Worm (Caenorhabditis elegans) whole organism, young adult: ENCODE results near the gene F59B10.5.

Source experiments
- B0035.1 ChIP-seq: sonication (generic microtip); optimal IDR thresholded peaks from 2 replicates; lab custom pipeline; 2016; ENCODE audit warnings: missing genetic modification characterization, mild to moderate bottlenecking, missing compliant biosample characterization, missing genotype, missing genetic modification reagents
- B0261.1 ChIP-seq: sonication (generic microtip); optimal IDR thresholded peaks from 2 replicates; lab custom pipeline; 2016; ENCODE audit warnings: mild to moderate bottlenecking, missing genetic modification characterization, moderate library complexity, missing compliant biosample characterization
- C06A6.2 ChIP-seq: fragments of 200-800 bp; sonication (Bioruptor generic); conservative IDR thresholded peaks from 2 replicates; pipeline ENCODE4 v1.3.6; 2022; ENCODE audit warnings: missing genetic modification characterization, missing compliant biosample characterization
- F23B12.7 ChIP-seq: sonication (generic microtip); optimal IDR thresholded peaks from 2 replicates; lab custom pipeline; 2017; ENCODE audit warnings: missing genetic modification characterization, mild to moderate bottlenecking, missing compliant biosample characterization, antibody characterized with exemption, moderate library complexity; ENCODE audit not compliant: insufficient read depth
- F33H1.4 ChIP-seq: fragments of 200-800 bp; sonication (Bioruptor generic); IDR thresholded peaks from 2 replicates; pipeline ENCODE4 v1.3.6; 2022; ENCODE audit warnings: missing genetic modification reagents, missing genetic modification characterization, missing compliant biosample characterization
- F52B5.7 ChIP-seq: sonication (generic microtip); optimal IDR thresholded peaks from 2 replicates; lab custom pipeline; 2016; ENCODE audit warnings: mild to moderate bottlenecking, missing genetic modification characterization, missing compliant biosample characterization
- K11D2.4 ChIP-seq: fragments of 200-800 bp; sonication (Bioruptor generic); IDR thresholded peaks from 2 replicates; pipeline ENCODE4 v1.3.6; 2022; ENCODE audit warnings: missing genetic modification reagents, missing genetic modification characterization, missing compliant biosample characterization
- T07F8.4 ChIP-seq: sonication (generic microtip); optimal IDR thresholded peaks from 2 replicates; lab custom pipeline; 2016; ENCODE audit warnings: mild to moderate bottlenecking, missing genetic modification characterization, moderate library complexity, missing compliant biosample characterization
- Y53G8AR.9 ChIP-seq: fragments of 200-800 bp; sonication (Bioruptor generic); conservative IDR thresholded peaks from 2 replicates; pipeline ENCODE4 v1.3.6; 2022; ENCODE audit warnings: missing genetic modification reagents, missing genetic modification characterization, missing compliant biosample characterization
- Y79H2A.3 ChIP-seq: fragments of 200-800 bp; sonication (Bioruptor generic); conservative IDR thresholded peaks from 2 replicates; pipeline ENCODE4 v1.3.6; 2022; ENCODE audit warnings: missing genetic modification reagents, missing genetic modification characterization, missing compliant biosample characterization
- akir-1 ChIP-seq: fragments of 200-800 bp; sonication (Bioruptor generic); optimal IDR thresholded peaks from 2 replicates; lab custom pipeline; 2018; ENCODE audit warnings: mild to moderate bottlenecking, missing genetic modification characterization, moderate library complexity, missing compliant biosample characterization
- aptf-2 ChIP-seq: fragments of 200-800 bp; sonication (Bioruptor generic); conservative IDR thresholded peaks from 2 replicates; pipeline ENCODE4 v1.3.6; 2022; ENCODE audit warnings: missing genetic modification reagents, missing genetic modification characterization, missing compliant biosample characterization
- aptf-3 ChIP-seq: fragments of 200-800 bp; sonication (Bioruptor generic); IDR thresholded peaks from 2 replicates; pipeline ENCODE4 v1.3.6; 2022; ENCODE audit warnings: missing genetic modification characterization, missing compliant biosample characterization
- athp-1 ChIP-seq: sonication (generic microtip); optimal IDR thresholded peaks from 2 replicates; lab custom pipeline; 2017; ENCODE audit warnings: mild to moderate bottlenecking, missing genetic modification characterization, missing compliant biosample characterization
- bed-1 ChIP-seq: fragments of 200-800 bp; sonication (Bioruptor generic); IDR thresholded peaks from 2 replicates; pipeline ENCODE4 v1.3.6; 2022; ENCODE audit warnings: missing genetic modification reagents, missing genetic modification characterization, missing compliant biosample characterization
- cebp-1 ChIP-seq, 2 experiments: fragments of 200-800 bp in 1 of 2; sonication (Bioruptor generic) in 1 of 2; sonication (generic microtip) in 1 of 2; IDR thresholded peaks in 1 of 2; optimal IDR thresholded peaks in 1 of 2; 2 replicates each; pipeline versions ENCODE4 v1.3.6 to Lab custom; 2017 to 2022; ENCODE audit warnings: missing compliant biosample characterization in 2 of 2, missing genetic modification characterization in 2 of 2, mild to moderate bottlenecking in 1 of 2, missing genetic modification reagents in 1 of 2, moderate library complexity in 1 of 2
- cebp-2 ChIP-seq: fragments of 200-800 bp; sonication (Bioruptor generic); IDR thresholded peaks from 2 replicates; pipeline ENCODE4 v1.3.6; 2022; ENCODE audit warnings: missing genetic modification characterization, missing compliant biosample characterization
- him-1 ChIP-seq: sonication (generic microtip); optimal IDR thresholded peaks from 2 replicates; lab custom pipeline; 2016; ENCODE audit warnings: missing genotype, missing genetic modification reagents, missing genetic modification characterization, missing compliant biosample characterization
- hlh-26 ChIP-seq: fragments of 200-800 bp; sonication (Bioruptor generic); conservative IDR thresholded peaks from 2 replicates; pipeline ENCODE4 v1.3.6; 2022; ENCODE audit warnings: missing genetic modification reagents, missing genetic modification characterization, missing compliant biosample characterization
- hmg-1.2 ChIP-seq: fragments of 200-800 bp; sonication (Bioruptor generic); IDR thresholded peaks from 2 replicates; pipeline ENCODE4 v1.3.6; 2022; ENCODE audit warnings: missing genetic modification reagents, missing genetic modification characterization, missing compliant biosample characterization
- hmg-20 ChIP-seq: fragments of 200-800 bp; sonication (Bioruptor generic); IDR thresholded peaks from 2 replicates; pipeline ENCODE4 v1.3.6; 2022; ENCODE audit warnings: missing genetic modification reagents, missing genetic modification characterization, missing compliant biosample characterization
- hrde-1 ChIP-seq: sonication (generic microtip); optimal IDR thresholded peaks from 2 replicates; lab custom pipeline; 2016; ENCODE audit warnings: missing genetic modification characterization, mild to moderate bottlenecking, missing compliant biosample characterization, moderate library complexity, missing genotype, missing genetic modification reagents, borderline replicate concordance
- lag-1 ChIP-seq: fragments of 200-800 bp; sonication (Bioruptor generic); IDR thresholded peaks from 2 replicates; pipeline ENCODE4 v1.3.6; 2022; ENCODE audit warnings: missing genetic modification reagents, missing genetic modification characterization, missing compliant biosample characterization
- let-607 ChIP-seq, 2 experiments: fragments of 200-800 bp in 1 of 2; sonication (Bioruptor generic) in 1 of 2; sonication (generic microtip) in 1 of 2; optimal IDR thresholded peaks; 2 replicates each; lab custom pipeline; 2016 to 2018; ENCODE audit warnings: mild to moderate bottlenecking in 2 of 2, missing compliant biosample characterization in 2 of 2, missing genetic modification characterization in 2 of 2, moderate library complexity in 2 of 2, missing genotype in 1 of 2
- lin-26 ChIP-seq: fragments of 200-800 bp; sonication (Bioruptor generic); IDR thresholded peaks from 2 replicates; pipeline ENCODE4 v1.3.6; 2022; ENCODE audit warnings: missing genetic modification reagents, missing genetic modification characterization, missing compliant biosample characterization
- lin-35 ChIP-seq, 3 experiments: fragments of 150-350 bp in 2 of 3; sonication (generic microtip) in 1 of 3; optimal IDR thresholded peaks; 2 replicates each; lab custom pipeline; 2014 to 2018; ENCODE audit warnings: missing biosample characterization in 3 of 3, missing genetic modification characterization in 3 of 3, missing genetic modification reagents in 3 of 3
- lin-40 ChIP-seq: sonication (generic microtip); optimal IDR thresholded peaks from 2 replicates; lab custom pipeline; 2016; ENCODE audit warnings: missing genetic modification characterization, mild to moderate bottlenecking, missing compliant biosample characterization, missing genotype, missing genetic modification reagents
- lin-54 ChIP-seq: fragments of 200-800 bp; sonication (Bioruptor generic); optimal IDR thresholded peaks from 2 replicates; lab custom pipeline; 2018; ENCODE audit warnings: mild to moderate bottlenecking, missing genetic modification characterization, missing compliant biosample characterization
- lsl-1 ChIP-seq: fragments of 200-800 bp; sonication (Bioruptor generic); optimal IDR thresholded peaks from 2 replicates; lab custom pipeline; 2018; ENCODE audit warnings: mild to moderate bottlenecking, missing genetic modification characterization, moderate library complexity, missing compliant biosample characterization
- madf-3 ChIP-seq: fragments of 200-800 bp; sonication (Bioruptor generic); IDR thresholded peaks from 2 replicates; pipeline ENCODE4 v1.3.6; 2022; ENCODE audit warnings: missing genetic modification reagents, missing genetic modification characterization, missing compliant biosample characterization
- madf-6 ChIP-seq: fragments of 200-800 bp; sonication (Bioruptor generic); IDR thresholded peaks from 2 replicates; pipeline ENCODE4 v1.3.6; 2022; ENCODE audit warnings: missing genetic modification reagents, missing genetic modification characterization, missing compliant biosample characterization
- nfya-2 ChIP-seq: fragments of 200-800 bp; sonication (Bioruptor generic); IDR thresholded peaks from 2 replicates; pipeline ENCODE4 v1.3.6; 2022; ENCODE audit warnings: missing genetic modification reagents, missing genetic modification characterization, missing compliant biosample characterization
- nfyb-1 ChIP-seq: fragments of 200-800 bp; sonication (Bioruptor generic); IDR thresholded peaks from 2 replicates; pipeline ENCODE4 v1.3.6; 2022; ENCODE audit warnings: missing genetic modification reagents, missing genetic modification characterization, missing compliant biosample characterization
- pbrm-1 ChIP-seq: fragments of 200-800 bp; sonication (Bioruptor generic); IDR thresholded peaks from 2 replicates; pipeline ENCODE4 v1.3.6; 2022; ENCODE audit warnings: missing genetic modification reagents, missing genetic modification characterization, missing compliant biosample characterization
- pha-4 ChIP-seq: fragments of 150-350 bp; sonication (generic microtip); optimal IDR thresholded peaks from 2 replicates; lab custom pipeline; 2014; ENCODE audit warnings: missing biosample characterization, missing genetic modification reagents, missing genetic modification characterization
- rpc-1 ChIP-seq, 2 experiments: fragments of 150-350 bp in 1 of 2; sonication (generic microtip) in 1 of 2; optimal IDR thresholded peaks; 2 replicates each; lab custom pipeline; 2014 to 2018; ENCODE audit warnings: missing biosample characterization in 1 of 2, missing genetic modification characterization in 1 of 2, missing genetic modification reagents in 1 of 2, missing genotype in 1 of 2
- sdz-38 ChIP-seq: sonication (generic microtip); optimal IDR thresholded peaks from 2 replicates; lab custom pipeline; 2016; ENCODE audit warnings: missing genotype, missing genetic modification characterization, missing compliant biosample characterization
- snpc-4 ChIP-seq, 5 experiments: fragments of 150-350 bp in 1 of 5; sonication (generic microtip) in 4 of 5; optimal IDR thresholded peaks; 2 replicates each; lab custom pipeline; 2014 to 2018; ENCODE audit warnings: missing genetic modification characterization in 5 of 5, missing biosample characterization in 3 of 5, antibody characterized with exemption in 2 of 5, mild to moderate bottlenecking in 2 of 5, missing compliant biosample characterization in 2 of 5, missing genotype in 2 of 5, moderate library complexity in 2 of 5, missing genetic modification reagents in 1 of 5
- somi-1 ChIP-seq: fragments of 200-800 bp; sonication (Bioruptor generic); optimal IDR thresholded peaks from 2 replicates; lab custom pipeline; 2018; ENCODE audit warnings: mild to moderate bottlenecking, missing genetic modification characterization, missing compliant biosample characterization
- sptf-2 ChIP-seq: fragments of 200-800 bp; sonication (Bioruptor generic); optimal IDR thresholded peaks from 2 replicates; lab custom pipeline; 2018; ENCODE audit warnings: mild to moderate bottlenecking, missing genetic modification characterization, missing compliant biosample characterization
- tbp1 ChIP-seq: fragments of 200-800 bp; sonication (Bioruptor generic); optimal IDR thresholded peaks from 2 replicates; lab custom pipeline; 2018; ENCODE audit warnings: mild to moderate bottlenecking, missing genetic modification characterization, missing compliant biosample characterization
- zfh-2 ChIP-seq: fragments of 200-800 bp; sonication (Bioruptor generic); conservative IDR thresholded peaks from 2 replicates; pipeline ENCODE4 v1.3.6; 2022; ENCODE audit warnings: missing genetic modification reagents, missing genetic modification characterization, missing compliant biosample characterization
- ztf-25 ChIP-seq: fragments of 200-800 bp; sonication (Bioruptor generic); IDR thresholded peaks from 2 replicates; pipeline ENCODE4 v1.3.6; 2022; ENCODE audit warnings: missing genetic modification reagents, missing genetic modification characterization, missing compliant biosample characterization
- ztf-3 ChIP-seq: fragments of 200-800 bp; sonication (Bioruptor generic); optimal IDR thresholded peaks from 2 replicates; lab custom pipeline; 2018; ENCODE audit warnings: mild to moderate bottlenecking, missing genetic modification characterization, missing compliant biosample characterization
- ztf-6 ChIP-seq: fragments of 200-800 bp; sonication (Bioruptor generic); IDR thresholded peaks from 2 replicates; pipeline ENCODE4 v1.3.6; 2022; ENCODE audit warnings: missing genetic modification reagents, missing genetic modification characterization, missing compliant biosample characterization

F59B10.5 gene

DNA sequence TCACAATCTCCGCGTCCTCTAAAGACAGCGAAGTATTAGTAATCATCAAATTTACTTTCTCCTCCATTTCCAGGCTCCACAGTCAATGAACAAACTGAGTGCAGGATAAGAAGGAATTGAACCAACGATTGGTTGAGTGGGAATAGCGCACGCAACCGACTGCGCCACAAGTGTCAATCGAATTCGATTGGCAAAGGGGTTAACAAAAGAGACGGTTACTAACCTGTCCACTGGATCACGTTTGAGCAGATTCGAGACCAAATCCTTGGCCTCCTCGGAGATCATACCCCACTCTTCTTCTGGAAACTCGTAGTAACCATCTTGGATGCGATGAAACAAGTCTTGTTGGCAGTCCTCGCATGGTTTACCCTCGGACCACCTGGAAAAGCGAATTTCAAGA lies 21.7 kb upstream of the F59B10.5 start (continued):
- TF ChIP-seq tbp1 (GFP tag; lab: Kevin White, UChicago) (peak; percentile 87), aptf-2 (GFP tag; lab: Robert Waterston, UW) (no peak), sdz-38 (tag; lab: Kevin White, UChicago) (no peak), F23B12.7 (no peak), him-1 (tag; lab: Kevin White, UChicago) (no peak), lin-54 (GFP tag; lab: Kevin White, UChicago) (peak; percentile 34), somi-1 (GFP tag; lab: Kevin White, UChicago) (no peak), hlh-26 (no peak), Y79H2A.3 (GFP tag; lab: Robert Waterston, UW) (peak; percentile 61; the same call in 1 of the 2 replicates), sptf-2 (GFP tag; lab: Kevin White, UChicago) (peak; percentile 48), madf-6 (0 out of 2 replicates have a peak, but pooled peaks have one; percentile 13), T07F8.4 (tag; lab: Kevin White, UChicago) (no peak), snpc-4 (GFP tag; optimal IDR thresholded peaks at IDR 0.05; lab: Kevin White, UChicago) (peak; percentile 42), snpc-4 (tag; optimal IDR thresholded peaks at IDR 0.05; lab: Kevin White, UChicago) (peak in 1 of 4 experiments; percentile 37), ztf-25 (GFP tag; lab: Robert Waterston, UW) (no peak), hmg-1.2 (0 out of 2 replicates have a peak, but pooled peaks have one; percentile 20), ztf-6 (0 out of 2 replicates have a peak, but pooled peaks have one; percentile 48), pbrm-1 (no peak), F33H1.4 (0 out of 2 replicates have a peak, but pooled peaks have one; percentile 7), F52B5.7 (no peak), ztf-3 (GFP tag; lab: Kevin White, UChicago) (no peak), athp-1 (tag; lab: Kevin White, UChicago) (no peak), cebp-2 (GFP tag; lab: Robert Waterston, UW) (0 out of 2 replicates have a peak, but pooled peaks have one; percentile 3), let-607 (tag; optimal IDR thresholded peaks at IDR 0.05; lab: Kevin White, UChicago) (peak in 1 of 2 experiments; percentile 2), B0261.1 (tag; lab: Kevin White, UChicago) (peak; percentile 63), nfya-2 (GFP tag; lab: Robert Waterston, UW) (no peak), lin-26 (GFP tag; lab: Robert Waterston, UW) (0 out of 2 replicates have a peak, but pooled peaks have one; percentile 52), hmg-20 (GFP tag; lab: Robert Waterston, UW) (no peak), B0035.1 (peak; percentile 13), Y53G8AR.9 (GFP tag; lab: Robert Waterston, UW) (peak; percentile 30; the same call in 1 of the 2 replicates), lag-1 (GFP tag; lab: Robert Waterston, UW) (0 out of 2 replicates have a peak, but pooled peaks have one; percentile 26), rpc-1 (optimal IDR thresholded peaks at IDR 0.05; lab: Kevin White, UChicago) (peak; percentile 50), rpc-1 (tag; optimal IDR thresholded peaks at IDR 0.05; lab: Kevin White, UChicago) (peak; percentile 78), aptf-3 (GFP tag; lab: Robert Waterston, UW) (peak; percentile 39; the same call in 1 of the 2 replicates), lin-35 (GFP tag; optimal IDR thresholded peaks at IDR 0.05; lab: Kevin White, UChicago) (peak in 1 of 3 experiments; percentile 43), hrde-1 (tag; lab: Kevin White, UChicago) (peak; percentile 10), bed-1 (no peak), lsl-1 (peak; percentile 6)

DNA sequence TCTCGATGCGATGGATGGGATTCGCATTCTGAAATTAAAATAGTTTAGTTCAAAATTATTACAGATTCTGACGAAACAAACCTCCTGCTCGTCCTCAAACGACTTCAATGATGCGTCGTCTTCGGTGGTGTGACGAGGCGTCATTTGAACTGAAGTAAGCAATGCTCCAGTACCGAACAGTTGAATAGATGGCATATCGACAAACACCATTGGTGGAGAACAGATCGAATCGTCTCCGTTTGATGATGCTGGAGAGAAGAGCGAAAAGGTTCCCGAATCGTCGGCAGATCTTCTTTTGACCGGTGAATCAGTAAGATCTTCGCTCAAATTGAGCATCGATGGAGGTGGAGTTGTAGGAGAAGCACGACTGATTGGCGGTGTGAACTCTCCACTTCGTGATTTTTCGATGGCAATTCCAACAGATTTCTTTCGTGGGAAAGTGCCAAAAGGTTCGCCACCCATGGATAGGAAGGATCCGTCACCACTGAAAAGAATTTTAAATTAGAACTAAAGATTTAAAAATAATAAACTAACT lies 21.0 kb upstream of the F59B10.5 start:
- TF ChIP-seq bed-1 = 0 out of 2 replicates have a peak, but pooled peaks have one; percentile 26
- peak; percentile 59; the same call in 1 of the 2 replicates for TF ChIP-seq nfyb-1
- TF ChIP-seq lin-40 (tag; lab: Kevin White, UChicago) = no peak
- peak; percentile 13; the same call in 1 of the 2 replicates for TF ChIP-seq K11D2.4 (GFP tag; lab: Robert Waterston, UW)
- TF ChIP-seq zfh-2 = peak; percentile 19; the same call in 1 of the 2 replicates
- 0 out of 2 replicates have a peak, but pooled peaks have one; percentile 9 for TF ChIP-seq cebp-1 (GFP tag; IDR thresholded peaks at IDR 0.05; lab: Robert Waterston, UW)
- peak; percentile 35 for TF ChIP-seq cebp-1 (tag; optimal IDR thresholded peaks at IDR 0.05; lab: Kevin White, UChicago)
- TF ChIP-seq C06A6.2 (GFP tag; lab: Robert Waterston, UW) = no peak
- peak; percentile 1 for TF ChIP-seq akir-1
- 0 out of 2 replicates have a peak, but pooled peaks have one; percentile 34 for TF ChIP-seq madf-3 (GFP tag; lab: Robert Waterston, UW)
- TF ChIP-seq pha-4 = no peak
- TF ChIP-seq ztf-3 (GFP tag; lab: Kevin White, UChicago) = no peak
